Worm (Caenorhabditis elegans): ENCODE data around the gene spp-6.

Gene spp-6

ce11 chrX:7281347-7281746 lies 35.8 kb upstream of the spp-6 start:
- TF ChIP-seq set-16 (GFP tag; IDR thresholded peaks at IDR 0.05): peak; percentile 36; the same call in 1 of the 2 replicates
- TF ChIP-seq duxl-1 (tag; optimal IDR thresholded peaks at IDR 0.05; ENCODE audit: poor library complexity): no peak

- TF ChIP-seq aha-1 (tag): peak; percentile 96
- no peak for TF ChIP-seq F49E8.2 (tag; optimal IDR thresholded peaks at IDR 0.05; ENCODE audit: borderline replicate concordance)
- no peak for TF ChIP-seq dmd-6 (GFP tag; IDR thresholded peaks at IDR 0.05)
- peak in 1 of 2 experiments; percentile 8 for TF ChIP-seq unc-62 (GFP tag; optimal IDR thresholded peaks at IDR 0.05 in 1 of 2)
- TF ChIP-seq unc-62 (tag; optimal IDR thresholded peaks at IDR 0.05): no peak
- TF ChIP-seq pha-4 (GFP tag; IDR thresholded peaks at IDR 0.05): no peak
- TF ChIP-seq pha-4 (tag; optimal IDR thresholded peaks at IDR 0.05): no peak
- TF ChIP-seq nhr-28 (tag; optimal IDR thresholded peaks at IDR 0.05): no peak
- no peak for TF ChIP-seq F26F4.8 (GFP tag; conservative IDR thresholded peaks at IDR 0.05)
- TF ChIP-seq daf-19 (GFP tag; conservative IDR thresholded peaks at IDR 0.05): no peak
- TF ChIP-seq Y5F2A.4 (GFP tag; optimal IDR thresholded peaks at IDR 0.05): no peak
- no peak for TF ChIP-seq ceh-28 (tag; optimal IDR thresholded peaks at IDR 0.05)
These were observed 34.0 kb upstream of the spp-6 start for ce11 chrX:7283136-7283535.

DNA sequence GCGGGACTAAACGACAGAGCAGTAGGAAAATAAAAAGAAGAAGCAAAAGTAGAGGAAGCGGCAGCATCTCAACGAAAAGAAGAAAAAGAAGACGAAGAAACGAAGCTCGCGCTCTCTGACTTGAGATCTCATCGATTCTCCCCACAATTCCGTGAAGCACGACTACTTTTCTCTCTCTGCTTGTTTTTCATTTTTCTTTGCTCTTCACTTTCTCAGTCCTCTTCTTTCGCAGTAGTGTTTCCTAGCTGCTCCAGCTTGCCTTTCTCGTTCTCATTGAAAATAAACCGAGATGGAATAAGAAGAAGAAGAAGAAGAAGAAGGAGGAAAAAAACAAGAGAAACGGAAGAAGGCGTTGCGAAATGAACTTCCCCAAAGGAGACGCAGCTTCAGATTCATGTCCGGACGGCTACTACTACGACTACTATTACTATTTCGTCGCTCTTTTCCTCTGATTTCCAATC lies 32.4 kb upstream of the spp-6 start:
- no peak for TF ChIP-seq nhr-42 (GFP tag; IDR thresholded peaks at IDR 0.05)
- TF ChIP-seq nhr-41 (GFP tag; IDR thresholded peaks at IDR 0.05): no peak
- no peak for TF ChIP-seq sdz-12 (GFP tag; optimal IDR thresholded peaks at IDR 0.05)
- TF ChIP-seq hmg-1.1 (GFP tag; IDR thresholded peaks at IDR 0.05): peak; percentile 55; the same call in 1 of the 2 replicates
- peak; percentile 10 for TF ChIP-seq ceh-28 (tag; optimal IDR thresholded peaks at IDR 0.05)
- TF ChIP-seq F37D6.2 (tag; optimal IDR thresholded peaks at IDR 0.05): peak; percentile 79
- no peak for TF ChIP-seq cey-2 (tag; optimal IDR thresholded peaks at IDR 0.05; ENCODE audit: borderline replicate concordance, insufficient read depth)
- TF ChIP-seq hlh-11 (tag; optimal IDR thresholded peaks at IDR 0.05): peak; percentile 24
- no peak for TF ChIP-seq F10B5.3 (tag; optimal IDR thresholded peaks at IDR 0.05)
- no peak for TF ChIP-seq nhr-28 (tag; optimal IDR thresholded peaks at IDR 0.05)
- no peak for TF ChIP-seq T20F7.1 (GFP tag; optimal IDR thresholded peaks at IDR 0.05)
- no peak for TF ChIP-seq F44E2.7 (GFP tag; IDR thresholded peaks at IDR 0.05)
- no peak for TF ChIP-seq Y75B8A.6 (GFP tag; IDR thresholded peaks at IDR 0.05)
- TF ChIP-seq nhr-48 (tag; optimal IDR thresholded peaks at IDR 0.05): no peak
- peak; percentile 20 to 45 for TF ChIP-seq lsy-2 (tag; optimal IDR thresholded peaks at IDR 0.05)
- no peak for TF ChIP-seq T26A8.4 (GFP tag; IDR thresholded peaks at IDR 0.05)
- no peak for TF ChIP-seq lin-29 (GFP tag; IDR thresholded peaks at IDR 0.05)
- TF ChIP-seq unc-62 (GFP tag; optimal IDR thresholded peaks at IDR 0.05 in 1 of 2): peak in 1 of 2 experiments; percentile 86
- TF ChIP-seq unc-62 (tag; optimal IDR thresholded peaks at IDR 0.05): no peak
- TF ChIP-seq dmd-6 (GFP tag; IDR thresholded peaks at IDR 0.05): no peak
- no peak for TF ChIP-seq daf-16 (GFP tag; optimal IDR thresholded peaks at IDR 0.05)
- TF ChIP-seq daf-16 (tag; optimal IDR thresholded peaks at IDR 0.05): no peak
- no peak for TF ChIP-seq zag-1 (tag; optimal IDR thresholded peaks at IDR 0.05)
- peak; percentile 11 for TF ChIP-seq hlh-30 (tag; optimal IDR thresholded peaks at IDR 0.05; ENCODE audit: insufficient read depth)
- peak; percentile 96 for TF ChIP-seq aha-1 (tag)
- TF ChIP-seq snpc-1.2 (GFP tag; IDR thresholded peaks at IDR 0.05): no peak
- peak; percentile 74 for TF ChIP-seq rbr-2 (tag; optimal IDR thresholded peaks at IDR 0.05)
- no peak for TF ChIP-seq attf-4 (tag; optimal IDR thresholded peaks at IDR 0.05)
- TF ChIP-seq ctbp-1 (GFP tag; IDR thresholded peaks at IDR 0.05): peak; percentile 76
- no peak for TF ChIP-seq ztf-11 (tag; optimal IDR thresholded peaks at IDR 0.05)
- peak in 1 of 2 experiments; percentile 45 for TF ChIP-seq mdl-1 (tag; optimal IDR thresholded peaks at IDR 0.05)
- peak; percentile 64 for TF ChIP-seq mep-1 (tag; optimal IDR thresholded peaks at IDR 0.05)
- no peak for TF ChIP-seq mxl-3 (GFP tag; optimal IDR thresholded peaks at IDR 0.05)
- TF ChIP-seq egl-43 (GFP tag; IDR thresholded peaks at IDR 0.05): no peak
- TF ChIP-seq R02D3.7 (tag; optimal IDR thresholded peaks at IDR 0.05): no peak
- no peak for TF ChIP-seq pha-4 (GFP tag; IDR thresholded peaks at IDR 0.05)
- TF ChIP-seq pha-4 (tag; optimal IDR thresholded peaks at IDR 0.05): no peak
- no peak for TF ChIP-seq zfp-2 (tag; optimal IDR thresholded peaks at IDR 0.05)
- TF ChIP-seq ZK546.5 (tag; optimal IDR thresholded peaks at IDR 0.05): no peak
- TF ChIP-seq dmd-8 (GFP tag; IDR thresholded peaks at IDR 0.05): no peak
- TF ChIP-seq fkh-10 (GFP tag; optimal IDR thresholded peaks at IDR 0.05): peak; percentile 96
